Worm (Caenorhabditis elegans): ENCODE results near the gene T08D10.3.
A peak's percentile ranks its signal among the peaks of the same experiment; 100 is the strongest.

The T08D10.3 gene

ce11 chrX:11937343-11937935 is 17.8 kb upstream of the T08D10.3 start (continued):
- peak; percentile 47 for TF ChIP-seq attf-5 (GFP tag; optimal IDR thresholded peaks at IDR 0.05)
- TF ChIP-seq lin-40 (tag; optimal IDR thresholded peaks at IDR 0.05) = peak; percentile 100
- no peak for TF ChIP-seq him-1 (tag; optimal IDR thresholded peaks at IDR 0.05)
- peak; percentile 94 for TF ChIP-seq lir-1 (GFP tag; conservative IDR thresholded peaks at IDR 0.05)
- TF ChIP-seq hrde-1 (tag; optimal IDR thresholded peaks at IDR 0.05; ENCODE audit: borderline replicate concordance) = no peak
- TF ChIP-seq F39B2.1 (GFP tag; IDR thresholded peaks at IDR 0.05) = no peak
- TF ChIP-seq madf-3 (GFP tag; IDR thresholded peaks at IDR 0.05) = peak; percentile 75
- peak; percentile 91 for TF ChIP-seq ekl-4 (GFP tag; IDR thresholded peaks at IDR 0.05)
- peak; percentile 45 for TF ChIP-seq die-1 (tag; optimal IDR thresholded peaks at IDR 0.05)
- peak; percentile 65 for TF ChIP-seq B0261.1 (tag; optimal IDR thresholded peaks at IDR 0.05)
- 0 out of 2 replicates have a peak, but pooled peaks have one; percentile 67 for TF ChIP-seq ceh-40 (GFP tag; IDR thresholded peaks at IDR 0.05)
- no peak for TF ChIP-seq ceh-58 (GFP tag; IDR thresholded peaks at IDR 0.05)
- no peak for TF ChIP-seq T26A5.8 (tag; optimal IDR thresholded peaks at IDR 0.05)
- no peak for TF ChIP-seq nfya-2 (GFP tag; IDR thresholded peaks at IDR 0.05)
- TF ChIP-seq K11D2.4 (GFP tag; IDR thresholded peaks at IDR 0.05) = peak; percentile 98
- peak; percentile 92 for TF ChIP-seq lin-54 (GFP tag; optimal IDR thresholded peaks at IDR 0.05)
- TF ChIP-seq B0336.3 (GFP tag; IDR thresholded peaks at IDR 0.05) = peak; percentile 99
- no peak for TF ChIP-seq madf-8 (GFP tag; conservative IDR thresholded peaks at IDR 0.05)
- peak; percentile 83 for TF ChIP-seq ccch-3 (GFP tag; optimal IDR thresholded peaks at IDR 0.05)
- peak; percentile 18; the same call in 1 of the 2 replicates for TF ChIP-seq ceh-91 (GFP tag; IDR thresholded peaks at IDR 0.05)
- TF ChIP-seq F57C9.4 (tag; optimal IDR thresholded peaks at IDR 0.05) = peak; percentile 28
- peak; percentile 94 for TF ChIP-seq B0035.1 (tag; optimal IDR thresholded peaks at IDR 0.05)
- TF ChIP-seq akir-1 (GFP tag; optimal IDR thresholded peaks at IDR 0.05) = peak; percentile 85
- TF ChIP-seq ZK185.1 (tag; optimal IDR thresholded peaks at IDR 0.05; ENCODE audit: poor library complexity, severe bottlenecking) = peak; percentile 98
- TF ChIP-seq pha-4 (tag; optimal IDR thresholded peaks at IDR 0.05) = peak; percentile 96
- no peak for TF ChIP-seq aptf-2 (GFP tag; conservative IDR thresholded peaks at IDR 0.05)
- TF ChIP-seq zim-3 (tag; optimal IDR thresholded peaks at IDR 0.05) = peak; percentile 60
- peak; percentile 64 for TF ChIP-seq athp-1 (tag; optimal IDR thresholded peaks at IDR 0.05)
- TF ChIP-seq ztf-26 (tag; optimal IDR thresholded peaks at IDR 0.05) = peak; percentile 99
- no peak for TF ChIP-seq tbx-9 (tag; optimal IDR thresholded peaks at IDR 0.05; ENCODE audit: borderline replicate concordance)
- peak; percentile 29 for TF ChIP-seq dpff-1 (tag; optimal IDR thresholded peaks at IDR 0.05)
- TF ChIP-seq mxl-1 (tag; optimal IDR thresholded peaks at IDR 0.05) = no peak
- TF ChIP-seq tlf-1 (GFP tag; optimal IDR thresholded peaks at IDR 0.05) = peak; percentile 99
- TF ChIP-seq F37B4.10 (GFP tag; IDR thresholded peaks at IDR 0.05) = 0 out of 2 replicates have a peak, but pooled peaks have one; percentile 94
- peak; percentile 78 for TF ChIP-seq ztf-22 (GFP tag; optimal IDR thresholded peaks at IDR 0.05)
- peak; percentile 81 for TF ChIP-seq mel-28 (tag; optimal IDR thresholded peaks at IDR 0.05; ENCODE audit: borderline replicate concordance)
- peak; percentile 89 for TF ChIP-seq egl-44 (GFP tag; IDR thresholded peaks at IDR 0.05)
- TF ChIP-seq rec-8 (tag; optimal IDR thresholded peaks at IDR 0.05) = peak; percentile 6 to 26
- peak; percentile 93 for TF ChIP-seq ets-4 (GFP tag; optimal IDR thresholded peaks at IDR 0.05)
- peak; percentile 97 for TF ChIP-seq chd-7 (tag; optimal IDR thresholded peaks at IDR 0.05)
- TF ChIP-seq hlh-26 (GFP tag; conservative IDR thresholded peaks at IDR 0.05) = no peak
- no peak for TF ChIP-seq F55B11.4 (tag; optimal IDR thresholded peaks at IDR 0.05; ENCODE audit: borderline replicate concordance, insufficient read depth)
- TF ChIP-seq snpc-4 (GFP tag; optimal IDR thresholded peaks at IDR 0.05) = peak; percentile 64
- peak; percentile 75 to 88 (median 82) for TF ChIP-seq snpc-4 (tag; optimal IDR thresholded peaks at IDR 0.05)
- peak; percentile 95 for TF ChIP-seq F22D6.2 (tag; optimal IDR thresholded peaks at IDR 0.05)
- no peak; the same call in 1 of the 2 replicates for TF ChIP-seq hsf-1 (GFP tag; IDR thresholded peaks at IDR 0.05)
- TF ChIP-seq nhr-27 (tag; optimal IDR thresholded peaks at IDR 0.05) = peak; percentile 87
- peak; percentile 94 for TF ChIP-seq K12H6.12 (tag; optimal IDR thresholded peaks at IDR 0.05)

All from whole organism, young adult.